Worm (Caenorhabditis elegans) whole organism, mixed stage, embryonic: Measurements from ENCODE around the gene srz-10.

Source experiments
- M03D4.4 ChIP-seq: sonication (generic microtip); optimal IDR thresholded peaks from 2 replicates; lab custom pipeline; 2017; ENCODE audit warnings: mild to moderate bottlenecking, missing genetic modification characterization, missing compliant biosample characterization
- bed-3 ChIP-seq: fragments of 200-800 bp; sonication (Bioruptor generic); optimal IDR thresholded peaks from 3 replicates; lab custom pipeline; 2018; ENCODE audit warnings: mild to moderate bottlenecking, missing genetic modification characterization, moderate library complexity, missing compliant biosample characterization
- blmp-1 ChIP-seq: fragments of 150-350 bp; optimal IDR thresholded peaks from 2 replicates; lab custom pipeline; 2014; ENCODE audit warnings: missing biosample characterization, missing genetic modification characterization
- ceh-39 ChIP-seq: fragments of 150-350 bp; optimal IDR thresholded peaks from 2 replicates; lab custom pipeline; 2014; ENCODE audit warnings: missing biosample characterization, missing genetic modification characterization
- ceh-43 ChIP-seq: fragments of 200-800 bp; sonication (Bioruptor generic); optimal IDR thresholded peaks from 2 replicates; lab custom pipeline; 2018; ENCODE audit warnings: mild to moderate bottlenecking, missing genetic modification characterization, moderate library complexity, missing compliant biosample characterization
- ceh-83 ChIP-seq: fragments of 200-800 bp; sonication (Bioruptor generic); optimal IDR thresholded peaks from 2 replicates; lab custom pipeline; 2018; ENCODE audit warnings: mild to moderate bottlenecking, missing genetic modification characterization, missing compliant biosample characterization
- ces-1 ChIP-seq: fragments of 150-350 bp; optimal IDR thresholded peaks from 2 replicates; lab custom pipeline; 2014; ENCODE audit warnings: missing biosample characterization, missing genetic modification reagents, missing genetic modification characterization
- drap-1 ChIP-seq: fragments of 200-800 bp; sonication (Bioruptor generic); optimal IDR thresholded peaks from 3 replicates; lab custom pipeline; 2018; ENCODE audit warnings: mild to moderate bottlenecking, missing genetic modification characterization, missing compliant biosample characterization
- elt-1 ChIP-seq: sonication (generic microtip); optimal IDR thresholded peaks from 2 replicates; lab custom pipeline; 2017; ENCODE audit warnings: missing genetic modification characterization, mild to moderate bottlenecking, missing compliant biosample characterization, antibody characterized with exemption, moderate library complexity, borderline replicate concordance; ENCODE audit not compliant: insufficient read depth
- elt-3 ChIP-seq: fragments of 150-350 bp; optimal IDR thresholded peaks from 2 replicates; lab custom pipeline; 2014; ENCODE audit warnings: missing biosample characterization, missing genetic modification characterization
- ham-2 ChIP-seq: fragments of 200-800 bp; sonication (Bioruptor generic); optimal IDR thresholded peaks from 2 replicates; lab custom pipeline; 2018; ENCODE audit warnings: mild to moderate bottlenecking, missing genetic modification characterization, missing compliant biosample characterization
- lin-13 ChIP-seq: fragments of 150-350 bp; optimal IDR thresholded peaks from 2 replicates; lab custom pipeline; 2014; ENCODE audit warnings: missing biosample characterization, missing genetic modification characterization
- lin-32 ChIP-seq: fragments of 200-800 bp; sonication (Bioruptor generic); optimal IDR thresholded peaks from 2 replicates; lab custom pipeline; 2018; ENCODE audit warnings: mild to moderate bottlenecking, missing genetic modification characterization, missing compliant biosample characterization
- lsy-2 ChIP-seq: fragments of 150-350 bp; optimal IDR thresholded peaks from 2 replicates; lab custom pipeline; 2014; ENCODE audit warnings: missing biosample characterization, missing genetic modification characterization
- mab-5 ChIP-seq: fragments of 150-350 bp; optimal IDR thresholded peaks from 2 replicates; lab custom pipeline; 2014; ENCODE audit warnings: missing biosample characterization, missing genetic modification characterization
- mep-1 ChIP-seq: fragments of 150-350 bp; optimal IDR thresholded peaks from 2 replicates; lab custom pipeline; 2017; ENCODE audit warnings: missing biosample characterization, missing genetic modification reagents, missing genetic modification characterization, inconsistent platforms
- mls-2 ChIP-seq: sonication (generic microtip); optimal IDR thresholded peaks from 2 replicates; lab custom pipeline; 2016; ENCODE audit warnings: mild to moderate bottlenecking, missing genetic modification characterization, moderate library complexity, missing compliant biosample characterization
- nhr-12 ChIP-seq: fragments of 150-350 bp; optimal IDR thresholded peaks from 2 replicates; lab custom pipeline; 2014; ENCODE audit warnings: missing biosample characterization, missing genetic modification characterization
- nhr-2 ChIP-seq: fragments of 150-350 bp; optimal IDR thresholded peaks from 2 replicates; lab custom pipeline; 2014; ENCODE audit warnings: missing biosample characterization, missing genetic modification characterization
- nhr-237 ChIP-seq: fragments of 150-350 bp; optimal IDR thresholded peaks from 2 replicates; lab custom pipeline; 2014; ENCODE audit warnings: missing biosample characterization, missing genetic modification characterization
- nhr-28 ChIP-seq: fragments of 150-350 bp; optimal IDR thresholded peaks from 2 replicates; lab custom pipeline; 2014; ENCODE audit warnings: missing biosample characterization, missing genetic modification characterization
- nhr-76 ChIP-seq: sonication (generic microtip); optimal IDR thresholded peaks from 2 replicates; lab custom pipeline; 2017; ENCODE audit warnings: missing biosample characterization, missing genetic modification characterization
- pha-4 ChIP-seq: fragments of 150-350 bp; optimal IDR thresholded peaks from 2 replicates; lab custom pipeline; 2018; ENCODE audit warnings: missing biosample characterization, missing genetic modification reagents, missing genetic modification characterization
- sem-2 ChIP-seq: fragments of 200-800 bp; sonication (Bioruptor generic); optimal IDR thresholded peaks from 2 replicates; lab custom pipeline; 2018; ENCODE audit warnings: mild to moderate bottlenecking, missing genetic modification characterization, missing compliant biosample characterization
- snpc-4 ChIP-seq: fragments of 150-350 bp; optimal IDR thresholded peaks from 2 replicates; lab custom pipeline; 2014; ENCODE audit warnings: missing biosample characterization, missing genetic modification characterization
- sptf-1 ChIP-seq: sonication (generic microtip); optimal IDR thresholded peaks from 2 replicates; lab custom pipeline; 2017; ENCODE audit warnings: mild to moderate bottlenecking, missing genetic modification characterization, moderate library complexity, missing compliant biosample characterization
- tbx-8 ChIP-seq: fragments of 200-800 bp; sonication (Bioruptor generic); optimal IDR thresholded peaks from 2 replicates; lab custom pipeline; 2018; ENCODE audit warnings: mild to moderate bottlenecking, missing genetic modification characterization, moderate library complexity, missing compliant biosample characterization
- unc-120 ChIP-seq: sonication (generic microtip); optimal IDR thresholded peaks from 2 replicates; lab custom pipeline; 2017; ENCODE audit warnings: missing genetic modification characterization, missing compliant biosample characterization; ENCODE audit not compliant: poor library complexity, severe bottlenecking
- unc-39 ChIP-seq: fragments of 150-350 bp; optimal IDR thresholded peaks from 2 replicates; lab custom pipeline; 2014; ENCODE audit warnings: missing biosample characterization, missing genetic modification characterization
- unc-62 ChIP-seq: fragments of 150-350 bp; optimal IDR thresholded peaks from 2 replicates; lab custom pipeline; 2014; ENCODE audit warnings: missing biosample characterization, missing genetic modification reagents, missing genetic modification characterization
- zip-8 ChIP-seq: fragments of 150-350 bp; optimal IDR thresholded peaks from 2 replicates; lab custom pipeline; 2014; ENCODE audit warnings: missing biosample characterization, missing genetic modification characterization
- ztf-11 ChIP-seq: fragments of 150-350 bp; optimal IDR thresholded peaks from 2 replicates; lab custom pipeline; 2014; ENCODE audit warnings: missing biosample characterization, missing genetic modification characterization

Gene srz-10

ce11 chrV:15347292-15347691 is 38.4 kb upstream of the srz-10 start, which contains the start of gene C29F3.3:
Gene C29F3.3 (minus strand): TSS chrV:15347392.
- TF ChIP-seq lin-13 = no peak
- TF ChIP-seq ceh-39 (tag; lab: Kevin White, UChicago) = no peak
- no peak for TF ChIP-seq ham-2 (GFP tag; lab: Kevin White, UChicago)
- no peak for TF ChIP-seq nhr-12 (tag; lab: Kevin White, UChicago)
- TF ChIP-seq lsy-2 = no peak
- TF ChIP-seq M03D4.4 (tag; lab: Kevin White, UChicago) = no peak
- TF ChIP-seq ces-1 (GFP tag; lab: Kevin White, UChicago) = no peak
- no peak for TF ChIP-seq pha-4 (tag; lab: Kevin White, UChicago)

ce11 chrV:15344481-15344880 is 35.6 kb upstream of the srz-10 start, which contains the start of gene wrt-8:
Gene wrt-8 (minus strand): TSS chrV:15344581.
- TF ChIP-seq mls-2 (tag; lab: Kevin White, UChicago) (no peak), M03D4.4 (tag; lab: Kevin White, UChicago) (no peak), unc-62 (GFP tag; lab: Kevin White, UChicago) (no peak), mep-1 (no peak), snpc-4 (no peak), ztf-11 (tag; lab: Kevin White, UChicago) (no peak), elt-3 (tag; lab: Kevin White, UChicago) (no peak), bed-3 (GFP tag; lab: Kevin White, UChicago) (no peak), drap-1 (GFP tag; lab: Kevin White, UChicago) (no peak), ham-2 (GFP tag; lab: Kevin White, UChicago) (no peak), ceh-39 (tag; lab: Kevin White, UChicago) (no peak), nhr-237 (no peak), nhr-12 (tag; lab: Kevin White, UChicago) (no peak), mab-5 (tag; lab: Kevin White, UChicago) (no peak), sptf-1 (no peak)

- no peak for TF ChIP-seq elt-3 (tag; lab: Kevin White, UChicago)
- no peak for TF ChIP-seq ceh-43 (GFP tag; lab: Kevin White, UChicago)
- no peak for TF ChIP-seq M03D4.4 (tag; lab: Kevin White, UChicago)
- TF ChIP-seq zip-8 (tag; lab: Kevin White, UChicago) = no peak
- no peak for TF ChIP-seq blmp-1 (tag; lab: Kevin White, UChicago)
- TF ChIP-seq sptf-1 = no peak
- no peak for TF ChIP-seq nhr-12 (tag; lab: Kevin White, UChicago)
- no peak for TF ChIP-seq nhr-76
- TF ChIP-seq ztf-11 (tag; lab: Kevin White, UChicago) = no peak
Measured at ce11 chrV:15341404-15341803, 32.5 kb upstream of the srz-10 start, which contains the start of gene clec-229. Gene clec-229 (minus strand): TSS chrV:15341504.

- TF ChIP-seq lsy-2 (no peak), ceh-39 (tag; lab: Kevin White, UChicago) (no peak), sem-2 (no peak), bed-3 (GFP tag; lab: Kevin White, UChicago) (no peak), snpc-4 (no peak), ztf-11 (tag; lab: Kevin White, UChicago) (no peak), unc-39 (tag; lab: Kevin White, UChicago) (no peak), elt-3 (tag; lab: Kevin White, UChicago) (no peak), ceh-43 (GFP tag; lab: Kevin White, UChicago) (no peak), nhr-2 (tag; lab: Kevin White, UChicago) (no peak), ceh-83 (GFP tag; lab: Kevin White, UChicago) (no peak), nhr-237 (no peak), mab-5 (tag; lab: Kevin White, UChicago) (no peak), lin-32 (GFP tag; lab: Kevin White, UChicago) (no peak), pha-4 (tag; lab: Kevin White, UChicago) (no peak), ces-1 (GFP tag; lab: Kevin White, UChicago) (no peak), mep-1 (no peak), nhr-28 (tag; lab: Kevin White, UChicago) (no peak), nhr-76 (no peak), unc-120 (tag; lab: Kevin White, UChicago) (no peak)
Measured at ce11 chrV:15339363-15339762, 30.5 kb upstream of the srz-10 start, which contains the start of gene clec-228. Gene clec-228 (minus strand): TSS chrV:15339463.

ce11 chrV:15337405-15337804 is 28.5 kb upstream of the srz-10 start, which contains the start of gene wrt-7:
Gene wrt-7 (minus strand): TSS chrV:15337505.
- TF ChIP-seq mab-5 (tag; lab: Kevin White, UChicago) (no peak), ztf-11 (tag; lab: Kevin White, UChicago) (no peak), nhr-76 (no peak), sptf-1 (no peak), unc-39 (tag; lab: Kevin White, UChicago) (no peak), mls-2 (tag; lab: Kevin White, UChicago) (no peak), tbx-8 (GFP tag; lab: Kevin White, UChicago) (no peak), ceh-83 (GFP tag; lab: Kevin White, UChicago) (no peak), ceh-43 (GFP tag; lab: Kevin White, UChicago) (no peak), nhr-12 (tag; lab: Kevin White, UChicago) (no peak), ham-2 (GFP tag; lab: Kevin White, UChicago) (no peak), snpc-4 (no peak), mep-1 (no peak), unc-62 (GFP tag; lab: Kevin White, UChicago) (no peak), nhr-237 (no peak), nhr-2 (tag; lab: Kevin White, UChicago) (no peak), elt-1 (tag; lab: Kevin White, UChicago) (no peak), lin-13 (no peak)
